Worm (Caenorhabditis elegans) whole organism, young adult: ENCODE results near the gene Y57E12B.10.

Source experiments
- ama-1 ChIP-seq, 3 experiments: fragments of 150-350 bp in 1 of 3; sonication (generic microtip) in 2 of 3; optimal IDR thresholded peaks; 2 replicates each; lab custom pipeline; 2014 to 2018; ENCODE audit warnings: missing biosample characterization in 2 of 3, missing genetic modification characterization in 2 of 3, missing genetic modification reagents in 2 of 3
- ceh-100 ChIP-seq: fragments of 200-800 bp; sonication (Bioruptor generic); IDR thresholded peaks from 2 replicates; pipeline ENCODE4 v1.3.6; 2022; ENCODE audit warnings: missing genetic modification reagents, missing genetic modification characterization, missing compliant biosample characterization
- efl-1 ChIP-seq: fragments of 150-350 bp; optimal IDR thresholded peaks from 2 replicates; lab custom pipeline; 2014; ENCODE audit warnings: missing biosample characterization, missing genetic modification reagents, missing genetic modification characterization
- ets-4 ChIP-seq: fragments of 200-800 bp; sonication (Bioruptor generic); optimal IDR thresholded peaks from 2 replicates; lab custom pipeline; 2018; ENCODE audit warnings: mild to moderate bottlenecking, missing genetic modification characterization, missing compliant biosample characterization
- him-1 ChIP-seq: sonication (generic microtip); optimal IDR thresholded peaks from 2 replicates; lab custom pipeline; 2016; ENCODE audit warnings: missing genotype, missing genetic modification reagents, missing genetic modification characterization, missing compliant biosample characterization
- nhr-120 ChIP-seq: fragments of 200-800 bp; sonication (Bioruptor generic); IDR thresholded peaks from 2 replicates; pipeline ENCODE4 v1.3.6; 2022; ENCODE audit warnings: missing genetic modification characterization, missing compliant biosample characterization
- nhr-179 ChIP-seq: sonication (generic microtip); optimal IDR thresholded peaks from 2 replicates; lab custom pipeline; 2016; ENCODE audit warnings: mild to moderate bottlenecking, missing genetic modification characterization, missing compliant biosample characterization
- pbrm-1 ChIP-seq: fragments of 200-800 bp; sonication (Bioruptor generic); IDR thresholded peaks from 2 replicates; pipeline ENCODE4 v1.3.6; 2022; ENCODE audit warnings: missing genetic modification reagents, missing genetic modification characterization, missing compliant biosample characterization
- pha-4 ChIP-seq: fragments of 150-350 bp; sonication (generic microtip); optimal IDR thresholded peaks from 2 replicates; lab custom pipeline; 2014; ENCODE audit warnings: missing biosample characterization, missing genetic modification reagents, missing genetic modification characterization
- snpc-3.4 ChIP-seq: sonication (generic microtip); optimal IDR thresholded peaks from 2 replicates; lab custom pipeline; 2017; ENCODE audit warnings: missing genetic modification characterization, mild to moderate bottlenecking, missing compliant biosample characterization, antibody characterized with exemption, moderate library complexity, missing genotype, missing genetic modification reagents

DNA sequence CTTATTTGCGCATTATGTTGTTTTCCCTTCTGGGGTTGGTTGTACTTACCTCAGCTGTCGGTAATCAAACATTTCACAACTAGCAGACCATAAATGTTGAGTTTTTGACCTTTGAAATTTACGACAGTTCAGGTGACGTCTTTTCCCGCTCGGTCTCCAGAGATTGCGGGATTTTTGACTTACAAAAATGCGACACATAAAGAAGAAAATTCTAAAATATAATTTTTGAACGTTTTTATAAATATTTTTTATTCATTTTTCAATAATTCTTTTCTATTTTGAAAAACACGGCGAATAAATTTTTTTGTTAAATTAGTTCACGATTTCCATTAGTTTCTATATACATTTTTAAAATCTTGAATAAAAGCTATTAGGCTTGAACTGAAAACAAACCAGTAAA lies 47.0 kb upstream of the Y57E12B.10 start, which contains the start of gene nhr-161:
- TF ChIP-seq pha-4 (tag; lab: Kevin White, UChicago) (no peak), nhr-179 (tag; lab: Kevin White, UChicago) (no peak), ets-4 (GFP tag; lab: Kevin White, UChicago) (no peak), nhr-120 (no peak), snpc-3.4 (tag; lab: Kevin White, UChicago) (no peak), him-1 (no peak), pbrm-1 (GFP tag; lab: Robert Waterston, UW) (no peak), efl-1 (no peak), ama-1 (optimal IDR thresholded peaks at IDR 0.05; lab: Kevin White, UChicago) (no peak), ama-1 (GFP tag; optimal IDR thresholded peaks at IDR 0.05; lab: Kevin White, UChicago) (no peak), ceh-100 (no peak)
